Worm (Caenorhabditis elegans) whole organism, young adult: Measurements from ENCODE around the gene F15B9.6.

Experiments used
- B0261.1 ChIP-seq: sonication (generic microtip); optimal IDR thresholded peaks from 2 replicates; lab custom pipeline; 2016; ENCODE audit warnings: mild to moderate bottlenecking, missing genetic modification characterization, moderate library complexity, missing compliant biosample characterization
- B0336.3 ChIP-seq: fragments of 200-800 bp; sonication (Bioruptor generic); IDR thresholded peaks from 2 replicates; pipeline ENCODE4 v1.3.6; 2022; ENCODE audit warnings: missing genetic modification characterization, missing compliant biosample characterization
- C17E4.6 ChIP-seq: fragments of 200-800 bp; sonication (Bioruptor generic); IDR thresholded peaks from 2 replicates; pipeline ENCODE4 v1.3.6; 2022; ENCODE audit warnings: missing genetic modification reagents, missing genetic modification characterization, missing compliant biosample characterization
- D2030.7 ChIP-seq: fragments of 200-800 bp; sonication (Bioruptor generic); IDR thresholded peaks from 2 replicates; pipeline ENCODE4 v1.3.6; 2022; ENCODE audit warnings: missing genetic modification reagents, missing genetic modification characterization, missing compliant biosample characterization
- F23B12.7 ChIP-seq: sonication (generic microtip); optimal IDR thresholded peaks from 2 replicates; lab custom pipeline; 2017; ENCODE audit warnings: missing genetic modification characterization, mild to moderate bottlenecking, missing compliant biosample characterization, antibody characterized with exemption, moderate library complexity; ENCODE audit not compliant: insufficient read depth
- F33H1.4 ChIP-seq: fragments of 200-800 bp; sonication (Bioruptor generic); IDR thresholded peaks from 2 replicates; pipeline ENCODE4 v1.3.6; 2022; ENCODE audit warnings: missing genetic modification reagents, missing genetic modification characterization, missing compliant biosample characterization
- F37B4.10 ChIP-seq: fragments of 200-800 bp; sonication (Bioruptor generic); IDR thresholded peaks from 2 replicates; pipeline ENCODE4 v1.3.6; 2022; ENCODE audit warnings: missing genetic modification characterization, missing compliant biosample characterization
- F39B2.1 ChIP-seq: fragments of 200-800 bp; sonication (Bioruptor generic); IDR thresholded peaks from 2 replicates; pipeline ENCODE4 v1.3.6; 2022; ENCODE audit warnings: missing genetic modification reagents, missing genetic modification characterization, missing compliant biosample characterization
- F52B5.7 ChIP-seq: sonication (generic microtip); optimal IDR thresholded peaks from 2 replicates; lab custom pipeline; 2016; ENCODE audit warnings: mild to moderate bottlenecking, missing genetic modification characterization, missing compliant biosample characterization
- K11D2.4 ChIP-seq: fragments of 200-800 bp; sonication (Bioruptor generic); IDR thresholded peaks from 2 replicates; pipeline ENCODE4 v1.3.6; 2022; ENCODE audit warnings: missing genetic modification reagents, missing genetic modification characterization, missing compliant biosample characterization
- T26A5.8 ChIP-seq: sonication (generic microtip); optimal IDR thresholded peaks from 2 replicates; lab custom pipeline; 2016; ENCODE audit warnings: missing genetic modification characterization, missing compliant biosample characterization
- Y53G8AR.9 ChIP-seq: fragments of 200-800 bp; sonication (Bioruptor generic); conservative IDR thresholded peaks from 2 replicates; pipeline ENCODE4 v1.3.6; 2022; ENCODE audit warnings: missing genetic modification reagents, missing genetic modification characterization, missing compliant biosample characterization
- Y67H2A.10 ChIP-seq: fragments of 200-800 bp; sonication (Bioruptor generic); conservative IDR thresholded peaks from 2 replicates; pipeline ENCODE4 v1.3.6; 2022; ENCODE audit warnings: missing genetic modification reagents, missing genetic modification characterization, missing compliant biosample characterization
- attf-6 ChIP-seq: fragments of 200-800 bp; sonication (Bioruptor generic); IDR thresholded peaks from 2 replicates; pipeline ENCODE4 v1.3.6; 2022; ENCODE audit warnings: missing genetic modification reagents, missing genetic modification characterization, missing compliant biosample characterization
- cebp-1 ChIP-seq, 2 experiments: fragments of 200-800 bp in 1 of 2; sonication (Bioruptor generic) in 1 of 2; sonication (generic microtip) in 1 of 2; IDR thresholded peaks in 1 of 2; optimal IDR thresholded peaks in 1 of 2; 2 replicates each; pipeline versions ENCODE4 v1.3.6 to Lab custom; 2017 to 2022; ENCODE audit warnings: missing compliant biosample characterization in 2 of 2, missing genetic modification characterization in 2 of 2, mild to moderate bottlenecking in 1 of 2, missing genetic modification reagents in 1 of 2, moderate library complexity in 1 of 2
- ceh-27 ChIP-seq: fragments of 200-800 bp; sonication (Bioruptor generic); optimal IDR thresholded peaks from 2 replicates; lab custom pipeline; 2018; ENCODE audit warnings: mild to moderate bottlenecking, missing genetic modification characterization, moderate library complexity, missing compliant biosample characterization
- ceh-91 ChIP-seq: fragments of 200-800 bp; sonication (Bioruptor generic); IDR thresholded peaks from 2 replicates; pipeline ENCODE4 v1.3.6; 2022; ENCODE audit warnings: missing genetic modification reagents, missing genetic modification characterization, missing compliant biosample characterization
- dox-1 ChIP-seq: fragments of 200-800 bp; sonication (Bioruptor generic); IDR thresholded peaks from 2 replicates; pipeline ENCODE4 v1.3.6; 2022; ENCODE audit warnings: missing genetic modification reagents, missing genetic modification characterization, missing compliant biosample characterization
- efl-1 ChIP-seq: fragments of 150-350 bp; optimal IDR thresholded peaks from 2 replicates; lab custom pipeline; 2014; ENCODE audit warnings: missing biosample characterization, missing genetic modification reagents, missing genetic modification characterization
- egl-18 ChIP-seq: fragments of 200-800 bp; sonication (Bioruptor generic); IDR thresholded peaks from 2 replicates; pipeline ENCODE4 v1.3.6; 2022; ENCODE audit warnings: missing genetic modification reagents, missing genetic modification characterization, missing compliant biosample characterization
- ekl-4 ChIP-seq: fragments of 200-800 bp; sonication (Bioruptor generic); IDR thresholded peaks from 2 replicates; pipeline ENCODE4 v1.3.6; 2022; ENCODE audit warnings: missing genetic modification reagents, missing genetic modification characterization, missing compliant biosample characterization
- hlh-12 ChIP-seq: sonication (generic microtip); optimal IDR thresholded peaks from 2 replicates; lab custom pipeline; 2016; ENCODE audit warnings: missing genetic modification characterization, missing compliant biosample characterization
- hmg-1.2 ChIP-seq: fragments of 200-800 bp; sonication (Bioruptor generic); IDR thresholded peaks from 2 replicates; pipeline ENCODE4 v1.3.6; 2022; ENCODE audit warnings: missing genetic modification reagents, missing genetic modification characterization, missing compliant biosample characterization
- hsf-1 ChIP-seq: fragments of 200-800 bp; sonication (Bioruptor generic); IDR thresholded peaks from 2 replicates; pipeline ENCODE4 v1.3.6; 2022; ENCODE audit warnings: missing genetic modification reagents, missing genetic modification characterization, missing compliant biosample characterization
- let-607 ChIP-seq, 2 experiments: fragments of 200-800 bp in 1 of 2; sonication (Bioruptor generic) in 1 of 2; sonication (generic microtip) in 1 of 2; optimal IDR thresholded peaks; 2 replicates each; lab custom pipeline; 2016 to 2018; ENCODE audit warnings: mild to moderate bottlenecking in 2 of 2, missing compliant biosample characterization in 2 of 2, missing genetic modification characterization in 2 of 2, moderate library complexity in 2 of 2, missing genotype in 1 of 2
- lin-54 ChIP-seq: fragments of 200-800 bp; sonication (Bioruptor generic); optimal IDR thresholded peaks from 2 replicates; lab custom pipeline; 2018; ENCODE audit warnings: mild to moderate bottlenecking, missing genetic modification characterization, missing compliant biosample characterization
- lir-1 ChIP-seq: fragments of 200-800 bp; sonication (Bioruptor generic); conservative IDR thresholded peaks from 2 replicates; pipeline ENCODE4 v1.3.6; 2022; ENCODE audit warnings: missing genetic modification reagents, missing genetic modification characterization, missing compliant biosample characterization
- madf-10 ChIP-seq: sonication (generic microtip); optimal IDR thresholded peaks from 2 replicates; lab custom pipeline; 2016; ENCODE audit warnings: mild to moderate bottlenecking, missing genetic modification characterization, missing compliant biosample characterization
- pbrm-1 ChIP-seq: fragments of 200-800 bp; sonication (Bioruptor generic); IDR thresholded peaks from 2 replicates; pipeline ENCODE4 v1.3.6; 2022; ENCODE audit warnings: missing genetic modification reagents, missing genetic modification characterization, missing compliant biosample characterization
- snpc-1.3 ChIP-seq: sonication (generic microtip); optimal IDR thresholded peaks from 2 replicates; lab custom pipeline; 2017; ENCODE audit warnings: missing genetic modification characterization, mild to moderate bottlenecking, missing compliant biosample characterization, antibody characterized with exemption, moderate library complexity, missing genotype, missing genetic modification reagents; ENCODE audit not compliant: insufficient read depth
- somi-1 ChIP-seq: fragments of 200-800 bp; sonication (Bioruptor generic); optimal IDR thresholded peaks from 2 replicates; lab custom pipeline; 2018; ENCODE audit warnings: mild to moderate bottlenecking, missing genetic modification characterization, missing compliant biosample characterization
- tlf-1 ChIP-seq: fragments of 200-800 bp; sonication (Bioruptor generic); optimal IDR thresholded peaks from 2 replicates; lab custom pipeline; 2018; ENCODE audit warnings: mild to moderate bottlenecking, missing genetic modification characterization, missing compliant biosample characterization
- unc-130 ChIP-seq: sonication (generic microtip); optimal IDR thresholded peaks from 2 replicates; lab custom pipeline; 2016; ENCODE audit warnings: missing genetic modification reagents, missing genetic modification characterization, missing compliant biosample characterization
- ztf-26 ChIP-seq: sonication (generic microtip); optimal IDR thresholded peaks from 2 replicates; lab custom pipeline; 2017; ENCODE audit warnings: missing genetic modification characterization, missing compliant biosample characterization
- ztf-3 ChIP-seq: fragments of 200-800 bp; sonication (Bioruptor generic); optimal IDR thresholded peaks from 2 replicates; lab custom pipeline; 2018; ENCODE audit warnings: mild to moderate bottlenecking, missing genetic modification characterization, missing compliant biosample characterization

F15B9.6 gene

ce11 chrV:12967925-12968327 lies 46.0 kb upstream of the F15B9.6 start, which contains the start of gene R186.8 (continued):
- TF ChIP-seq dox-1 (peak; percentile 97), D2030.7 (peak; percentile 79), ceh-27 (GFP tag; lab: Kevin White, UChicago) (peak; percentile 40), Y67H2A.10 (GFP tag; lab: Robert Waterston, UW) (peak; percentile 68; the same call in 1 of the 2 replicates), F33H1.4 (GFP tag; lab: Robert Waterston, UW) (peak; percentile 70), egl-18 (GFP tag; lab: Robert Waterston, UW) (0 out of 2 replicates have a peak, but pooled peaks have one; percentile 56), let-607 (tag; optimal IDR thresholded peaks at IDR 0.05; lab: Kevin White, UChicago) (peak; percentile 91 to 94), ekl-4 (GFP tag; lab: Robert Waterston, UW) (peak; percentile 78), B0336.3 (peak; percentile 76; the same call in 1 of the 2 replicates), attf-6 (peak; percentile 29; the same call in 1 of the 2 replicates), pbrm-1 (GFP tag; lab: Robert Waterston, UW) (peak; percentile 89), madf-10 (tag; lab: Kevin White, UChicago) (peak; percentile 15), tlf-1 (GFP tag; lab: Kevin White, UChicago) (peak; percentile 57), Y53G8AR.9 (GFP tag; lab: Robert Waterston, UW) (peak; percentile 70), somi-1 (GFP tag; lab: Kevin White, UChicago) (peak; percentile 63), ztf-3 (GFP tag; lab: Kevin White, UChicago) (peak; percentile 23), cebp-1 (GFP tag; IDR thresholded peaks at IDR 0.05; lab: Robert Waterston, UW) (peak; percentile 57; the same call in 1 of the 2 replicates), cebp-1 (tag; optimal IDR thresholded peaks at IDR 0.05; lab: Kevin White, UChicago) (peak; percentile 58), F37B4.10 (GFP tag; lab: Robert Waterston, UW) (0 out of 2 replicates have a peak, but pooled peaks have one; percentile 70), lir-1 (GFP tag; lab: Robert Waterston, UW) (0 out of 2 replicates have a peak, but pooled peaks have one; percentile 32), ceh-91 (peak; percentile 89)

DNA sequence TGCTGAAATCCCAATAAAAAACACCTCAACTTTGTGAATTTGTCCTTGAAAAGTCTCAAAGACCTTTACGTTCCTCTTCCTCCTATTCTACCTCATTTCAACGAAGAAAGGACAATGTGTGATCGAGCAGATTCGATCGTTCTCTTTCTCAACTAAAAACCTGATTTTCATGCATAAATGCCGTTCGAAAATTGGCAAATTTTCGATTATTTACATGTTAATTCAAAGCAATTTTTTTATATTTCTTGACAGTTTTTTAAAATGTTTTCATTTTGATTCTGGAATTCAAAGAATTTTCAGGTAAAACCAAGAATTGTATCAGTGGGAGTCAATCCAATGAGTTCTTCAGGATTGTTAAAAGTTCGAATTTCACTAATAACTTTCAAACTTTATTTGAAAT lies 45.4 kb upstream of the F15B9.6 start, which contains the start of gene lin-46:
Gene lin-46 (plus strand): TSS at position 301 of the 400 bp plus-strand sequence.
- no peak for TF ChIP-seq lin-54
- no peak for TF ChIP-seq F39B2.1
- no peak for TF ChIP-seq Y67H2A.10 (GFP tag; lab: Robert Waterston, UW)
- TF ChIP-seq Y53G8AR.9 (GFP tag; lab: Robert Waterston, UW), result no peak
- TF ChIP-seq T26A5.8, result no peak
- TF ChIP-seq C17E4.6, result no peak
- no peak for TF ChIP-seq hsf-1
- no peak for TF ChIP-seq egl-18 (GFP tag; lab: Robert Waterston, UW)
- TF ChIP-seq snpc-1.3 (tag; lab: Kevin White, UChicago), result no peak
- no peak for TF ChIP-seq hmg-1.2
- TF ChIP-seq unc-130 (GFP tag; lab: Kevin White, UChicago), result no peak
- TF ChIP-seq efl-1 (GFP tag; lab: Kevin White, UChicago), result no peak
- no peak for TF ChIP-seq F23B12.7
- TF ChIP-seq B0261.1 (tag; lab: Kevin White, UChicago), result no peak
- no peak for TF ChIP-seq hlh-12
- no peak for TF ChIP-seq ztf-26 (tag; lab: Kevin White, UChicago)
- no peak for TF ChIP-seq F52B5.7 (tag; lab: Kevin White, UChicago)
- no peak for TF ChIP-seq K11D2.4 (GFP tag; lab: Robert Waterston, UW)
